Fruit fly (Drosophila melanogaster): ENCODE measurements around the gene CG5111.

CG5111 gene

dm6 chr3R:25531905-25532387, 25.9 kb downstream of the CG5111 start (continued):
- TF ChIP-seq pan (optimal IDR thresholded peaks at IDR 0.05) (no peak), pan (GFP tag; optimal IDR thresholded peaks at IDR 0.05 in 1 of 2, IDR thresholded peaks at IDR 0.05 in 1 of 2) (peak in 1 of 2 experiments; percentile 71), Nf-YA (GFP tag; IDR thresholded peaks at IDR 0.05) (0 out of 2 replicates have a peak, but pooled peaks have one; percentile 30), klu (GFP tag; IDR thresholded peaks at IDR 0.05) (peak; percentile 59), CG34422 (GFP tag; IDR thresholded peaks at IDR 0.05) (0 out of 3 replicates have a peak, but pooled peaks have one; percentile 37), chif (GFP tag; optimal IDR thresholded peaks at IDR 0.05) (peak in 1 of 2 experiments; percentile 2), CG32532 (GFP tag; IDR thresholded peaks at IDR 0.05) (peak; percentile 62), HLH3B (GFP tag; IDR thresholded peaks at IDR 0.05) (0 out of 2 replicates have a peak, but pooled peaks have one; percentile 17), dmrt99B (tag; optimal IDR thresholded peaks at IDR 0.05) (peak; percentile 51), CG15514 (GFP tag; optimal IDR thresholded peaks at IDR 0.05) (peak; percentile 11), inv (GFP tag; IDR thresholded peaks at IDR 0.05; ENCODE audit: partially characterized antibody) (no peak), CG31224 (GFP tag; IDR thresholded peaks at IDR 0.05) (no peak), Eip74EF (GFP tag; optimal IDR thresholded peaks at IDR 0.05) (peak in 1 of 2 experiments; percentile 35), eyg (GFP tag; optimal IDR thresholded peaks at IDR 0.05) (no peak), ci (GFP tag; IDR thresholded peaks at IDR 0.05) (peak; percentile 73), CG13424 (tag; optimal IDR thresholded peaks at IDR 0.05) (no peak), CG17612 (GFP tag; IDR thresholded peaks at IDR 0.05) (peak; percentile 8; the same call in 1 of the 2 replicates), amos (GFP tag; IDR thresholded peaks at IDR 0.05; ENCODE audit: partially characterized antibody) (no peak), CG2678 (tag; optimal IDR thresholded peaks at IDR 0.05) (peak; percentile 21), bsh (GFP tag; optimal IDR thresholded peaks at IDR 0.05) (peak in 1 of 2 experiments; percentile 87), CG10543 (GFP tag; optimal IDR thresholded peaks at IDR 0.05) (no peak), bcd (GFP tag; optimal IDR thresholded peaks at IDR 0.05) (peak; percentile 38), wdn (GFP tag; IDR thresholded peaks at IDR 0.05) (no peak), peb (GFP tag; IDR thresholded peaks at IDR 0.05) (0 out of 2 replicates have a peak, but pooled peaks have one; percentile 6), danr (GFP tag; IDR thresholded peaks at IDR 0.05) (0 out of 2 replicates have a peak, but pooled peaks have one; percentile 7), NFAT (GFP tag; IDR thresholded peaks at IDR 0.05) (no peak), CG4404 (GFP tag; IDR thresholded peaks at IDR 0.05) (peak; percentile 29; the same call in 1 of the 2 replicates), CG17385 (GFP tag; optimal IDR thresholded peaks at IDR 0.05) (no peak), CG10959 (GFP tag; IDR thresholded peaks at IDR 0.05) (no peak), CG9817 (tag; optimal IDR thresholded peaks at IDR 0.05) (no peak), sug (tag; optimal IDR thresholded peaks at IDR 0.05) (no peak), nerfin-2 (GFP tag; IDR thresholded peaks at IDR 0.05; ENCODE audit: partially characterized antibody) (no peak), maf-S (GFP tag; optimal IDR thresholded peaks at IDR 0.05) (no peak), psq (GFP tag; optimal IDR thresholded peaks at IDR 0.05) (no peak), CG11504 (tag; optimal IDR thresholded peaks at IDR 0.05) (peak; percentile 38), Pdp1 (GFP tag; optimal IDR thresholded peaks at IDR 0.05) (peak in 1 of 2 experiments; percentile 32), Drgx (GFP tag; IDR thresholded peaks at IDR 0.05) (peak; percentile 94), CG4820 (GFP tag; optimal IDR thresholded peaks at IDR 0.05) (peak; percentile 54), CG17359 (tag; optimal IDR thresholded peaks at IDR 0.05) (peak; percentile 65), CG32772 (GFP tag; IDR thresholded peaks at IDR 0.05) (peak; percentile 42; the same call in 1 of the 2 replicates), CG1792 (GFP tag; optimal IDR thresholded peaks at IDR 0.05) (peak; percentile 11), CG8924 (tag; optimal IDR thresholded peaks at IDR 0.05) (no peak), Sry-δ (GFP tag; optimal IDR thresholded peaks at IDR 0.05) (peak; percentile 5), croc (GFP tag; conservative IDR thresholded peaks at IDR 0.05) (peak; percentile 29; the same call in 2 of the 3 replicates), CG30403 (GFP tag; optimal IDR thresholded peaks at IDR 0.05) (peak; percentile 32), sima (GFP tag; optimal IDR thresholded peaks at IDR 0.05) (no peak), Optix (GFP tag; IDR thresholded peaks at IDR 0.05) (0 out of 3 replicates have a peak, but pooled peaks have one; percentile 11), CG11723 (GFP tag; optimal IDR thresholded peaks at IDR 0.05) (peak; percentile 22), zen2 (GFP tag; IDR thresholded peaks at IDR 0.05; ENCODE audit: partially characterized antibody) (no peak)

All from whole organism, embryonic.